Fruit fly (Drosophila melanogaster): ENCODE results near the gene Vps2.

DNA sequence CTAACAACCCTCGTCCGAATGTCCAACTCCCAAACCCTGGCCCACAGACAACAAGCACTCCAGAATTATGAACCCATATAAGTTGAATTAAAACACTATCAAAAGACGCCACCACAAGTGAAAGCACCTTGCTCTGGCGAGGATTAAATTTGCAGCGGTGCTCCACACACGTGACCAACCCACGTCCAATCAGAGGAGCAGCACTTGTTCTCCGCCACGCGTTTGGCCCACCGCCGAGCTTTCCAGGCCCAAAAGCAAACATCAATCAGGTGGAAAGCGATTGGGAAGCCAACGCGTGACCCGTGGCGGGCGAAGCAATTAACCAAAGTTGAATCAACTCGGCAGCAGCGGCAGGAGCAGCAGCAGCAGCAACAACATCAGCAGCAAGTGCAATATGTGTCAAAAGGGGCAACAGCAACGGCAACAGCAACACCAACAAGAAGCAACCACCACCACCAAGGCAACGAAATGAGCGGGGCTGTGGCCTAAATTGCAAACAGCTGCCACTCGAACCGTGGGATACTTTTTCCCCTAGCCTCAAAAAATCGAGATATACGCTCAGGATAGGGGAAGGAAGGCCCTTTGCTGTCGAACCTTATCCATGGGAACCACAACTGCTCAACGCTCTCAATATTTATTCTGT is 20.5 kb upstream of the Vps2 start:
- TF ChIP-seq usp (GFP tag; optimal IDR thresholded peaks at IDR 0.05) (no peak), CG8478 (optimal IDR thresholded peaks at IDR 0.05) (no peak)
